Fruit fly (Drosophila melanogaster): Measurements from ENCODE around the gene slmb.
A peak's percentile ranks its signal among the peaks of the same experiment; 100 is the strongest.

Gene slmb

DNA sequence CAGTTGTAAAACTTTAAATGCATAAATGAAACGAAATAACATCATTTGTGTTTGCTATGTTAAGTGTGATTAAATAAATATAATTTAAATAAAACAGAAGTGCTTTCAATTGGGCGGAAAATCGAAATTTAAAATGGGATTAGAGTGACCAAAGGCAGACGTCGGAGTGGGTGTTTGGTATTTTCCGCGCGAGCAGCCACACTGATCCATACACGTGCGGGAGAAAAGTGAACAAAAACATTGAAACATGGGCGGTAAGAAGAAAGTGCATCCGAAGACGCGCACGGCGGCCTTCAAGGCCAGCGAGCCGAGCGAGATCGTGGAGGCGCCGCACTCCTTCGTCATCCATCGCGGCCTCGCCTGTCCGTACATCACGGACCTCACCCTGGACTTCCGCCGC, 11.2 kb downstream of the slmb start, which contains the start of gene ppan:
Gene ppan, plus strand, starts transcription at position 198 of the 400 bp plus-strand sequence.
- TF ChIP-seq Pif1B (GFP tag; optimal IDR thresholded peaks at IDR 0.05), result no peak
- no peak for TF ChIP-seq fd96Ca (GFP tag; IDR thresholded peaks at IDR 0.05)
- TF ChIP-seq CG4496 (GFP tag; IDR thresholded peaks at IDR 0.05), result no peak
- TF ChIP-seq CG34367 (tag; optimal IDR thresholded peaks at IDR 0.05), result no peak
- no peak for TF ChIP-seq CG17806 (tag; optimal IDR thresholded peaks at IDR 0.05)

DNA sequence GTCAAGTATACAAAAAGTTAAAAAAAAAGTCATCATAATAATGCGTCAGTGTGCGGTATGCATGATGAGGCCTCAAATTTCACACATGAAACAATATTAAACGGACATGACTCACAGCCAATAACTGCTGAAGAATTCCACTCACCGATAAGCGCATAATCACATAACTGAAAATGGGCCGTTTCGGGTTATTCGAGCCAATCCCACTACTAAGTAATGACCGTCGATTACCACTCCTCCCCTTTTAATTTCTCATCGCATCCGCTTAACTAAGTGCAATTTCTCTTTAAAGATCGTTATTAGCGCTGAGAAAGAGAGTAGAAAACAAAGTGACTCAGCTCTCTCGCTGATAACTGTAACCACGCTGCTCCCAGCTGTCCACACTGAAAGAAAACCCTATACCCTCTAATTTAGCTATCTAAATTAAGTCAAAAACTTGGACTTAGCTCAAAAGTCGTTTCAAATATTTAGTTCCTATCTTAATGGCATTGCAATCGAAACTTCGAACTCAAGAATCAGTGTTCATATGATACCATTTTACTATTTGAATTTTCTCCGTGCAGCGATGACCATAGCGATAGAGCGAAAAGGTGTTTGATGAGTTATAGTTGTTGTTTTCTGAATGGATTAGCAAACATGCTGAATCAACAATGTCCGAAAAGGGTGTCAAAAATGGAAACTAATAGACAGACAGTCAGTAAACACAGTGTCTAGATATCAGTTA, 14.4 kb downstream of the slmb start:
- TF ChIP-seq Snoo (tag; optimal IDR thresholded peaks at IDR 0.05) (peak; percentile 56), D1 (tag; optimal IDR thresholded peaks at IDR 0.05) (no peak), CG15710 (tag; optimal IDR thresholded peaks at IDR 0.05) (peak; percentile 49), Pif1B (GFP tag; optimal IDR thresholded peaks at IDR 0.05) (peak; percentile 78), CG14655 (GFP tag; optimal IDR thresholded peaks at IDR 0.05) (no peak), CG10348 (GFP tag; IDR thresholded peaks at IDR 0.05) (0 out of 2 replicates have a peak, but pooled peaks have one; percentile 10), CG13204 (GFP tag; optimal IDR thresholded peaks at IDR 0.05) (no peak), gl (tag; optimal IDR thresholded peaks at IDR 0.05) (peak; percentile 8), EcR (GFP tag; optimal IDR thresholded peaks at IDR 0.05) (no peak), fd96Ca (GFP tag; IDR thresholded peaks at IDR 0.05) (peak; percentile 88), CG12605 (GFP tag; IDR thresholded peaks at IDR 0.05) (peak; percentile 90), CG9948 (tag; optimal IDR thresholded peaks at IDR 0.05) (peak; percentile 62), CG34367 (tag; optimal IDR thresholded peaks at IDR 0.05) (no peak), Ets98B (GFP tag; IDR thresholded peaks at IDR 0.05) (peak; percentile 91), CG4496 (GFP tag; IDR thresholded peaks at IDR 0.05) (peak; percentile 92), CG32121 (GFP tag; IDR thresholded peaks at IDR 0.05) (peak; percentile 86), CG17806 (tag; optimal IDR thresholded peaks at IDR 0.05) (peak; percentile 77), CG8301 (tag; optimal IDR thresholded peaks at IDR 0.05) (peak; percentile 85), rn (GFP tag; IDR thresholded peaks at IDR 0.05) (peak; percentile 38; the same call in 1 of the 2 replicates), Pif1A (GFP tag; optimal IDR thresholded peaks at IDR 0.05) (no peak), CG8159 (tag; optimal IDR thresholded peaks at IDR 0.05) (peak; percentile 61)

DNA sequence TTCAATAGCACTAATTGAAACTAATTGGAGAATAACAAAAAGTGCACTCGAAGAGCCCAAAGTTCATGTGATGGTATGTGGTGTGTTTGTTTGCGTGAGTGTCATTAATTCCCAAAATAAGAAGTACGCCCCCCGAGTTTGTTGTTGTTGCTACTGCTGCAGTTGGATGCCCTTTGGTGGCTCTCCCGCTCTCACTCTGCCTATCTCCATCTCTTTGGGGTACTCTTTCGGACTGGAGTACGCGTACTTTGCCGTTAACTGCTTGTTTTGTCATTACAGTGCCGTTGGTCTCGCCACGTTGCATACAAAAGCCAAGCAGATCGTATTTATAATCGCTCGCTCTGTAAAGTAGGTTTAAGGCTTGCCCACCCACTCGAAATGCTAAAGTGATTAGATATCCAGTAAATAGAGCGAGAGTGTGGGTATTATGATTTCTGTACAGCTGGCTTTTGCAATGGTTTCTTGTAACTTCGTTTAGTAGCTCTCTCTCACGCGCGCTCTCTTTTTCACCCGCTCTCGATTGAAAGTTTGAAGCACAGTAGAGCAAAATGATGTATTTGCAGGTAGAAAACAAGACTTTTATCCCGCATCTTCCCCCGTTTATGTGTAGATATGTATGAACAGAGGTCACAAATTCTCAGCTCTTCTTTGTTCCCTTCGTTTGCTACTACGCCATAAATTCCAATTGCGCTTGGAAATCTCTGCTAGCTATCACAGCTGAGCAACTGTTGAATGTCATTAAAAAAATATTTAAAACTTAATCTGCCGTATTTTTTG, 15.1 kb downstream of the slmb start:
- TF ChIP-seq CG8301 (tag; optimal IDR thresholded peaks at IDR 0.05) (peak; percentile 55), CG17806 (tag; optimal IDR thresholded peaks at IDR 0.05) (peak; percentile 16), D1 (tag; optimal IDR thresholded peaks at IDR 0.05) (no peak), CG14655 (GFP tag; optimal IDR thresholded peaks at IDR 0.05) (no peak), CG34367 (tag; optimal IDR thresholded peaks at IDR 0.05) (no peak), fd96Ca (GFP tag; IDR thresholded peaks at IDR 0.05) (0 out of 3 replicates have a peak, but pooled peaks have one; percentile 57), CG32121 (GFP tag; IDR thresholded peaks at IDR 0.05) (0 out of 2 replicates have a peak, but pooled peaks have one; percentile 10), CG10348 (GFP tag; IDR thresholded peaks at IDR 0.05) (no peak), Snoo (tag; optimal IDR thresholded peaks at IDR 0.05) (no peak), CG12605 (GFP tag; IDR thresholded peaks at IDR 0.05) (no peak), Pif1A (GFP tag; optimal IDR thresholded peaks at IDR 0.05) (no peak), gl (tag; optimal IDR thresholded peaks at IDR 0.05) (no peak), CG8159 (tag; optimal IDR thresholded peaks at IDR 0.05) (peak; percentile 3), CG9948 (tag; optimal IDR thresholded peaks at IDR 0.05) (peak; percentile 18), Pif1B (GFP tag; optimal IDR thresholded peaks at IDR 0.05) (no peak), rn (GFP tag; IDR thresholded peaks at IDR 0.05) (no peak), CG4496 (GFP tag; IDR thresholded peaks at IDR 0.05) (0 out of 3 replicates have a peak, but pooled peaks have one; percentile 6), Ets98B (GFP tag; IDR thresholded peaks at IDR 0.05) (peak; percentile 44), CG13204 (GFP tag; optimal IDR thresholded peaks at IDR 0.05) (no peak), EcR (GFP tag; optimal IDR thresholded peaks at IDR 0.05) (peak; percentile 89), CG15710 (tag; optimal IDR thresholded peaks at IDR 0.05) (no peak)

DNA sequence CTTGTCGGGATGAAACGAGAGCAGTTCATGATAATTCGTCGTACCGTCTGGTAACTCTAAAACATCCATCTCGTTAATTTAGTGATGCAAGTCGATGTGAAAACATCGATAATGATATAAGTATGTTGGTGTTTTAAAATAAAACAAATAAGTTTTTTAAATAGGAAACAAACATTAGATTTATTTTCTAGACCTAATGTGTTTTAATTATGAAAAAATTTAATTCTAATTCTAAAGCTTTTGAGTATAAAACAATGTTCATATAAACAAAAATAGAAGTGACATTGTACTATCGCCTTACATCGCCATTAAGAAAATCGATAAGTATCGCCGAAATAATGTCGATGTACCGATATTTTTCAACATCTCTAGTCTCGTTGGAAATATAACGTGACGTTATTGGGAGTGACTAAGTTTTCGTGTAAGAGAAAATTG, 16.2 kb downstream of the slmb start, which contains the start of gene Rab11:
Gene Rab11, plus strand, starts transcription at position 363 of the 435 bp plus-strand sequence.
- TF ChIP-seq CG8159 (tag; optimal IDR thresholded peaks at IDR 0.05), result peak; percentile 39
- TF ChIP-seq CG12605 (GFP tag; IDR thresholded peaks at IDR 0.05), result no peak
- peak; percentile 43 for TF ChIP-seq CG15710 (tag; optimal IDR thresholded peaks at IDR 0.05)
- peak; percentile 12 for TF ChIP-seq CG34367 (tag; optimal IDR thresholded peaks at IDR 0.05)

DNA sequence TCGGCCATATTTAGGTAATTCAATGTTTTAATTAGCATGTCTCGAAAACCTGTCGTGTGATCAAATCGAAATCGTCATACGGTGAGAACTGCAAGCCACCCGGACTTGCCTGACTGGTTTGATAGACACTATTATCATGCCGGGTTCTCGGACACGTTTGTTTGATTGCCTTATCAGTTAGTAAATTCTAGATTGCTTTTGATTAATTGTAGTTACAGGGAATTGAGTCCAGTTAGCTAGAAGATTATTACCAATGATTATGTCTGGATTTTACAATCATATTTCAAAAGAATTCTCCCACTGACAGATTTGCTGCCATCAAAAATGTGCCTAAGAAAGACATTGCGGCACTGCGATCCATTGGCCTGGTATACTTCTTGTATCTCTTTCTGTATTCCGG, 17.6 kb downstream of the slmb start:
- no peak for TF ChIP-seq EcR (GFP tag; optimal IDR thresholded peaks at IDR 0.05)
- TF ChIP-seq Pif1A (GFP tag; optimal IDR thresholded peaks at IDR 0.05), result no peak
- no peak for TF ChIP-seq CG17806 (tag; optimal IDR thresholded peaks at IDR 0.05)
- TF ChIP-seq CG8301 (tag; optimal IDR thresholded peaks at IDR 0.05), result no peak
- no peak for TF ChIP-seq Pif1B (GFP tag; optimal IDR thresholded peaks at IDR 0.05)

All from whole organism, pupa.